Worm (Caenorhabditis elegans) whole organism, L4/young adult: ENCODE measurements around the gene exc-1.

ENCODE experiments used
- W03F9.2 ChIP-seq: fragments of 150-350 bp; optimal IDR thresholded peaks from 2 replicates; lab custom pipeline; 2014; ENCODE audit warnings: missing biosample characterization, missing genetic modification characterization
- dao-5 ChIP-seq: sonication (generic microtip); optimal IDR thresholded peaks from 2 replicates; lab custom pipeline; 2016; ENCODE audit warnings: missing genotype, missing genetic modification characterization, moderate library complexity, missing compliant biosample characterization
- him-1 ChIP-seq: sonication (generic microtip); optimal IDR thresholded peaks from 2 replicates; lab custom pipeline; 2016; ENCODE audit warnings: missing genotype, missing genetic modification reagents, missing genetic modification characterization, missing compliant biosample characterization

Gene exc-1

DNA sequence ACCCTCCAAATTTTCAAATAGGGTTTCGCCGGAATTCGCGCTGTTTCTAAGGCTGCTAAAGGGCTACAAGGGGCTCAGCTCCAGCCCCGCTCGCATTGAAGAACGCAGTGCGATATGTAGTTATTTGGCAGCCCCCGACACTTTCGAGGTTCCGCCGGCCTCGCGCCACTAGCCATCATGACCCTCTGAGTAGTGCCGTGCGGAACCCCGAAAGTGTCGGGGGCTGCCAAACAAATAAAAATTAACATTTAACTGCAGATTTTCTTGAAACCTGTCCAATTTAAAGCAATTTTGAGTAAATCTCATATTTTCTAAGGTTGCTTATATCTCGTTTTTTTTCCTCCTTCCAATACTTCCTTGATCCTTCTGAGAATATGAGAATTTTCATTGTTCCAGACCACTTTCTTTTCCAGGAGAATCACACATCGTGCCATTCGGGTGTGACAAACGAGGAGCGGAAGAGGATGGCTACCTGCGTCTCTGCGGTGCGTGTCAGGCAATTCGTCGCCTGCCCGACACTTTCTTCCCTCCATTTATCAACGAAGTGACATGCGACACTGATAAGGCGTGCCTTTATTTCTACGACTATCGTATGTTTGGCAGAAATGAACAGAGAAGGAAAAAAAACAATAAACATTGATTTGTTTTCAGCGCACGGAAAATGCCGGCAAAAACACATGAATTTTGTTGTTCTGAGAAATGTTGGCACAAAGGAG, 53.3 kb downstream of the exc-1 start:
- no peak for TF ChIP-seq dao-5 (tag; lab: Kevin White, UChicago)
- TF ChIP-seq him-1 (tag; lab: Kevin White, UChicago) = no peak
- TF ChIP-seq W03F9.2 (tag; lab: Kevin White, UChicago) = no peak

DNA sequence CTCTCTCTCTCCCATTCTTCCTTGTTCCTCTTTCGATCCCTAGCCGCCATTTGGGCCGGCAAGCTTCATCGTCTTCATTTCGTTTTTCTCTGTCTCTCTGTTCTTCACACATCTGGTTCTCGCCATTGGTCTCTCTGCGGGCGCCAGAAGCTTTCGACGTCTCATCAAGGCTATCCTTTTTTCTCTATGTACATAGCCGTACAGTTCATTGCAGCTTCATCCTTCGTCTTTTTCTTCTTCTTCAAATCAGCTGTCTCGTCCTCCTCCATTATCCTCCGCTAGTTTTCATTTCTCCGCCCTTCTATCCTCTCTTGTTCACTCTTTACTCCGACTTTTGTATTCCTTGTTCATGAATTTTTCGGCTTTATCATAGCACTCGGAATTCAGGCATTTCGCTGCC, 56.5 kb downstream of the exc-1 start, which contains the start of gene F39D8.3:
Gene F39D8.3 (plus strand): TSS at position 301 of the 400 bp plus-strand sequence.
- TF ChIP-seq dao-5 (tag; lab: Kevin White, UChicago) = no peak
- no peak for TF ChIP-seq W03F9.2 (tag; lab: Kevin White, UChicago)
- TF ChIP-seq him-1 (tag; lab: Kevin White, UChicago) = no peak
